Fruit fly (Drosophila melanogaster): Measurements from ENCODE around the gene smp-30.
A peak's percentile ranks its signal among the peaks of the same experiment; 100 is the strongest.

Gene smp-30

dm6 chr3R:14728713-14729685, 22.0 kb downstream of the smp-30 start (continued):
- peak; percentile 19 for TF ChIP-seq CG4854 (GFP tag; optimal IDR thresholded peaks at IDR 0.05)
- TF ChIP-seq Pdp1 (GFP tag; optimal IDR thresholded peaks at IDR 0.05), result peak in 1 of 2 experiments; percentile 92
- peak; percentile 41 for TF ChIP-seq Asciz (GFP tag; optimal IDR thresholded peaks at IDR 0.05)
- TF ChIP-seq ap (GFP tag; IDR thresholded peaks at IDR 0.05), result peak; percentile 48
- 0 out of 4 replicates have a peak, but pooled peaks have one; percentile 20 for TF ChIP-seq chinmo (GFP tag; IDR thresholded peaks at IDR 0.05; ENCODE audit: partially characterized antibody)
- peak; percentile 76 for TF ChIP-seq CG17359 (tag; optimal IDR thresholded peaks at IDR 0.05)
- TF ChIP-seq CG15514 (GFP tag; optimal IDR thresholded peaks at IDR 0.05), result peak; percentile 37
- peak; percentile 63 for TF ChIP-seq Med (GFP tag)
- peak; percentile 51; the same call in 1 of the 2 replicates for TF ChIP-seq CG1024 (GFP tag; IDR thresholded peaks at IDR 0.05)
- peak; percentile 37 for TF ChIP-seq CG10267 (tag; optimal IDR thresholded peaks at IDR 0.05)
- TF ChIP-seq CG17385 (GFP tag; optimal IDR thresholded peaks at IDR 0.05), result peak; percentile 53
- peak; percentile 18 for TF ChIP-seq zen (tag; optimal IDR thresholded peaks at IDR 0.05)
- TF ChIP-seq E2f2 (GFP tag; IDR thresholded peaks at IDR 0.05), result peak; percentile 47
- TF ChIP-seq Ada2b (GFP tag; IDR thresholded peaks at IDR 0.05), result peak; percentile 70
- peak; percentile 7 for TF ChIP-seq CG8388 (GFP tag; optimal IDR thresholded peaks at IDR 0.05)
- TF ChIP-seq tna (GFP tag; IDR thresholded peaks at IDR 0.05; ENCODE audit: partially characterized antibody), result 0 out of 2 replicates have a peak, but pooled peaks have one; percentile 29
- TF ChIP-seq bsh (GFP tag; optimal IDR thresholded peaks at IDR 0.05), result peak in 1 of 2 experiments; percentile 55
- TF ChIP-seq CG4820 (GFP tag; optimal IDR thresholded peaks at IDR 0.05), result peak; percentile 29
- TF ChIP-seq nau (GFP tag; optimal IDR thresholded peaks at IDR 0.05), result peak; percentile 15
- TF ChIP-seq Sox100B (GFP tag; optimal IDR thresholded peaks at IDR 0.05), result peak; percentile 69
- peak; percentile 53 for TF ChIP-seq CG6689 (GFP tag; IDR thresholded peaks at IDR 0.05)
- peak; percentile 4 for TF ChIP-seq Chrac-16 (GFP tag; optimal IDR thresholded peaks at IDR 0.05)
- peak; percentile 16; the same call in 1 of the 3 replicates for TF ChIP-seq B-H1 (GFP tag; IDR thresholded peaks at IDR 0.05)
- 0 out of 2 replicates have a peak, but pooled peaks have one; percentile 21 for TF ChIP-seq CG32772 (GFP tag; IDR thresholded peaks at IDR 0.05)
- peak; percentile 82 for TF ChIP-seq CG15269 (tag; optimal IDR thresholded peaks at IDR 0.05)
- peak; percentile 35 for TF ChIP-seq CG15011 (GFP tag; optimal IDR thresholded peaks at IDR 0.05)
- peak; percentile 50 for TF ChIP-seq sisA (GFP tag; IDR thresholded peaks at IDR 0.05)
- TF ChIP-seq CG1602 (GFP tag; optimal IDR thresholded peaks at IDR 0.05), result peak; percentile 28
- no peak for TF ChIP-seq CG10959 (GFP tag; IDR thresholded peaks at IDR 0.05)
- TF ChIP-seq Ets65A (GFP tag), result peak; percentile 90
- TF ChIP-seq CG3065 (GFP tag; optimal IDR thresholded peaks at IDR 0.05), result no peak
- TF ChIP-seq CG10147 (GFP tag; optimal IDR thresholded peaks at IDR 0.05), result peak; percentile 21
- peak; percentile 67 for TF ChIP-seq Ssrp (tag; optimal IDR thresholded peaks at IDR 0.05)
- peak; percentile 76 for TF ChIP-seq dmrt99B (tag; optimal IDR thresholded peaks at IDR 0.05)
- peak; percentile 76 for TF ChIP-seq HLH3B (GFP tag; IDR thresholded peaks at IDR 0.05)
- TF ChIP-seq dmrt11E (tag; optimal IDR thresholded peaks at IDR 0.05), result peak; percentile 14
- TF ChIP-seq ttk (GFP tag; IDR thresholded peaks at IDR 0.05), result 0 out of 2 replicates have a peak, but pooled peaks have one; percentile 46
- peak; percentile 47 for TF ChIP-seq scrt (GFP tag; optimal IDR thresholded peaks at IDR 0.05)
- no peak for TF ChIP-seq CG14965 (GFP tag; optimal IDR thresholded peaks at IDR 0.05; ENCODE audit: borderline replicate concordance)
- no peak for TF ChIP-seq H15 (GFP tag; IDR thresholded peaks at IDR 0.05)
- peak; percentile 49 for TF ChIP-seq Fer3 (tag; optimal IDR thresholded peaks at IDR 0.05)
- no peak for TF ChIP-seq dimm (GFP tag; IDR thresholded peaks at IDR 0.05)
- no peak for TF ChIP-seq ham (GFP tag; IDR thresholded peaks at IDR 0.05)
- TF ChIP-seq Oli (tag; optimal IDR thresholded peaks at IDR 0.05), result peak; percentile 67
- no peak for TF ChIP-seq Hr39 (optimal IDR thresholded peaks at IDR 0.05)
- TF ChIP-seq CG2120 (GFP tag; optimal IDR thresholded peaks at IDR 0.05), result peak; percentile 18
- peak; percentile 66 for TF ChIP-seq CG17829 (tag; optimal IDR thresholded peaks at IDR 0.05)

Data from whole organism, embryonic.